Fruit fly (Drosophila melanogaster): Measurements from ENCODE around the gene CG31730.
A peak's percentile ranks its signal among the peaks of the same experiment; 100 is the strongest.

The CG31730 gene

dm6 chr2L:13222225-13222648, 37.3 kb downstream of the CG31730 start, which contains the start of the genes Ski6 and CG16812 (continued):
- TF ChIP-seq CG7963 (GFP tag; IDR thresholded peaks at IDR 0.05; ENCODE audit: partially characterized antibody) (0 out of 3 replicates have a peak, but pooled peaks have one; percentile 18), CG12942 (GFP tag; optimal IDR thresholded peaks at IDR 0.05) (peak; percentile 60), zen (tag; optimal IDR thresholded peaks at IDR 0.05) (peak; percentile 83), CG15011 (GFP tag; optimal IDR thresholded peaks at IDR 0.05) (no peak), CG14441 (GFP tag; IDR thresholded peaks at IDR 0.05) (peak; percentile 54), Oaz (GFP tag; IDR thresholded peaks at IDR 0.05) (no peak), CG18476 (GFP tag; optimal IDR thresholded peaks at IDR 0.05) (peak; percentile 20), ssp (GFP tag; IDR thresholded peaks at IDR 0.05) (peak; percentile 50; the same call in 1 of the 2 replicates), bcd (GFP tag; optimal IDR thresholded peaks at IDR 0.05) (peak; percentile 49), Jarid2 (GFP tag; optimal IDR thresholded peaks at IDR 0.05) (no peak), CG9727 (GFP tag; optimal IDR thresholded peaks at IDR 0.05) (peak; percentile 63), vfl (GFP tag; optimal IDR thresholded peaks at IDR 0.05) (peak; percentile 10), CG8478 (optimal IDR thresholded peaks at IDR 0.05) (no peak), CG3407 (GFP tag; optimal IDR thresholded peaks at IDR 0.05) (peak; percentile 34), CG30431 (GFP tag; optimal IDR thresholded peaks at IDR 0.05) (no peak), CrebB (tag; optimal IDR thresholded peaks at IDR 0.05) (peak; percentile 66), Trl (optimal IDR thresholded peaks at IDR 0.05) (no peak), Trl (GFP tag; optimal IDR thresholded peaks at IDR 0.05) (peak; percentile 10), danr (GFP tag; IDR thresholded peaks at IDR 0.05) (peak; percentile 16; the same call in 1 of the 2 replicates), trh (GFP tag; optimal IDR thresholded peaks at IDR 0.05) (peak; percentile 36), CG16813 (GFP tag; IDR thresholded peaks at IDR 0.05; ENCODE audit: partially characterized antibody) (peak; percentile 63; the same call in 2 of the 3 replicates), fd96Cb (tag; optimal IDR thresholded peaks at IDR 0.05) (peak; percentile 61), oc (tag; optimal IDR thresholded peaks at IDR 0.05) (peak; percentile 52), CG2712 (tag; optimal IDR thresholded peaks at IDR 0.05) (peak; percentile 87), CG10209 (GFP tag; optimal IDR thresholded peaks at IDR 0.05) (peak; percentile 37), CG4404 (GFP tag; IDR thresholded peaks at IDR 0.05) (peak; percentile 40; the same call in 1 of the 2 replicates), CG1603 (tag; optimal IDR thresholded peaks at IDR 0.05) (peak; percentile 44), CG31388 (GFP tag; optimal IDR thresholded peaks at IDR 0.05) (no peak), CG1602 (GFP tag; optimal IDR thresholded peaks at IDR 0.05) (peak; percentile 60), esg (GFP tag; conservative IDR thresholded peaks at IDR 0.05) (peak; percentile 43), slou (GFP tag; optimal IDR thresholded peaks at IDR 0.05) (peak; percentile 39), Elba2 (GFP tag; optimal IDR thresholded peaks at IDR 0.05) (peak; percentile 29), vvl (GFP tag; IDR thresholded peaks at IDR 0.05) (peak; percentile 84), CG6254 (GFP tag; optimal IDR thresholded peaks at IDR 0.05) (no peak), crp (GFP tag; optimal IDR thresholded peaks at IDR 0.05) (peak in 1 of 2 experiments; percentile 62), Pdp1 (GFP tag; optimal IDR thresholded peaks at IDR 0.05) (peak; percentile 42 to 56), CG13624 (GFP tag; optimal IDR thresholded peaks at IDR 0.05) (peak; percentile 31), CG13894 (tag; optimal IDR thresholded peaks at IDR 0.05) (no peak), B-H1 (GFP tag; IDR thresholded peaks at IDR 0.05) (peak; percentile 26; the same call in 1 of the 3 replicates), CG1529 (GFP tag; optimal IDR thresholded peaks at IDR 0.05) (no peak), ken (GFP tag; IDR thresholded peaks at IDR 0.05) (peak; percentile 50; the same call in 1 of the 3 replicates), Doc2 (GFP tag; IDR thresholded peaks at IDR 0.05) (no peak), knrl (GFP tag; IDR thresholded peaks at IDR 0.05; ENCODE audit: partially characterized antibody) (no peak), CG11560 (tag; IDR thresholded peaks at IDR 0.05) (no peak), schlank (tag; optimal IDR thresholded peaks at IDR 0.05) (no peak), CG7556 (GFP tag; optimal IDR thresholded peaks at IDR 0.05) (peak; percentile 65), insv (GFP tag; optimal IDR thresholded peaks at IDR 0.05) (peak in 1 of 2 experiments; percentile 33), D19B (GFP tag; optimal IDR thresholded peaks at IDR 0.05) (peak; percentile 10), stc (GFP tag; IDR thresholded peaks at IDR 0.05) (peak; percentile 65), lola (GFP tag; optimal IDR thresholded peaks at IDR 0.05) (peak in 1 of 3 experiments; percentile 71)

All from whole organism, embryonic.